Worm (Caenorhabditis elegans) whole organism, early embryonic: ENCODE results near the gene dod-19.

Experiments used
- B0310.2 ChIP-seq: sonication (generic microtip); optimal IDR thresholded peaks from 2 replicates; lab custom pipeline; 2016; ENCODE audit warnings: mild to moderate bottlenecking, missing genetic modification characterization, missing compliant biosample characterization
- hnd-1 ChIP-seq: sonication (generic microtip); optimal IDR thresholded peaks from 2 replicates; lab custom pipeline; 2016; ENCODE audit warnings: missing genetic modification characterization, missing compliant biosample characterization
- pes-1 ChIP-seq: fragments of 200-800 bp; sonication (Bioruptor generic); IDR thresholded peaks from 2 replicates; pipeline ENCODE4 v1.3.6; 2022; ENCODE audit warnings: missing genetic modification reagents, missing genetic modification characterization, missing compliant biosample characterization

ce11 chrV:457839-458238 is 43.3 kb upstream of the dod-19 start:
- TF ChIP-seq B0310.2, result no peak
- TF ChIP-seq pes-1 (GFP tag; lab: Robert Waterston, UW), result no peak
- TF ChIP-seq hnd-1 (tag; lab: Kevin White, UChicago), result no peak
